Fruit fly (Drosophila melanogaster) whole organism, pupa: ENCODE measurements around the gene prt.

Experiments used
- CG10348 ChIP-seq: fragments of 200-800 bp; sonication (Bioruptor generic); IDR thresholded peaks from 2 replicates; pipeline ENCODE4 v1.3.6; 2022; ENCODE audit warnings: missing biosample characterization, missing genetic modification characterization
- CG12605 ChIP-seq: fragments of 200-800 bp; sonication (Bioruptor generic); IDR thresholded peaks from 2 replicates; pipeline ENCODE4 v1.3.6; 2022; ENCODE audit warnings: missing biosample characterization, missing genetic modification characterization
- CG13204 ChIP-seq: fragments of 200-800 bp; sonication (Bioruptor generic); optimal IDR thresholded peaks from 2 replicates; lab custom pipeline; 2018; ENCODE audit warnings: missing biosample characterization, mild to moderate bottlenecking, missing genetic modification characterization, moderate library complexity
- CG14655 ChIP-seq: fragments of 200-800 bp; sonication (Bioruptor generic); optimal IDR thresholded peaks from 3 replicates; lab custom pipeline; 2017; ENCODE audit warnings: mild to moderate bottlenecking, missing biosample characterization, missing genetic modification reagents, missing genetic modification characterization
- CG15710 ChIP-seq: fragments of 200-800 bp; sonication (Bioruptor generic); optimal IDR thresholded peaks from 2 replicates; lab custom pipeline; 2018; ENCODE audit warnings: missing biosample characterization, mild to moderate bottlenecking, missing genetic modification characterization, moderate library complexity
- CG17806 ChIP-seq: fragments of 200-800 bp; sonication (Bioruptor generic); optimal IDR thresholded peaks from 2 replicates; lab custom pipeline; 2018; ENCODE audit warnings: missing biosample characterization, mild to moderate bottlenecking, missing genetic modification characterization, moderate library complexity
- CG32121 ChIP-seq: fragments of 200-800 bp; sonication (Bioruptor generic); IDR thresholded peaks from 2 replicates; pipeline ENCODE4 v1.3.6; 2022; ENCODE audit warnings: missing biosample characterization, missing genetic modification characterization
- CG34367 ChIP-seq: fragments of 200-800 bp; sonication (Bioruptor generic); optimal IDR thresholded peaks from 2 replicates; lab custom pipeline; 2018; ENCODE audit warnings: missing biosample characterization, mild to moderate bottlenecking, missing genetic modification characterization
- CG4496 ChIP-seq: fragments of 200-800 bp; sonication (Bioruptor generic); IDR thresholded peaks from 3 replicates; pipeline ENCODE4 v1.3.6; 2022; ENCODE audit warnings: missing biosample characterization, missing genetic modification characterization
- CG8159 ChIP-seq: fragments of 200-800 bp; sonication (Bioruptor generic); optimal IDR thresholded peaks from 3 replicates; lab custom pipeline; 2018; ENCODE audit warnings: missing biosample characterization, mild to moderate bottlenecking, missing genetic modification characterization, moderate library complexity
- CG8301 ChIP-seq: fragments of 200-800 bp; sonication (Bioruptor generic); optimal IDR thresholded peaks from 2 replicates; lab custom pipeline; 2018; ENCODE audit warnings: missing biosample characterization, mild to moderate bottlenecking, missing genetic modification characterization
- CG9948 ChIP-seq: fragments of 200-800 bp; sonication (Bioruptor generic); optimal IDR thresholded peaks from 2 replicates; lab custom pipeline; 2018; ENCODE audit warnings: missing biosample characterization, mild to moderate bottlenecking, missing genetic modification characterization, moderate library complexity
- D1 ChIP-seq: fragments of 200-800 bp; sonication (Bioruptor generic); optimal IDR thresholded peaks from 2 replicates; lab custom pipeline; 2018; ENCODE audit warnings: missing biosample characterization, mild to moderate bottlenecking, missing genetic modification characterization, moderate library complexity
- EcR ChIP-seq: fragments of 200-800 bp; sonication (Bioruptor generic); optimal IDR thresholded peaks from 3 replicates; lab custom pipeline; 2019; ENCODE audit warnings: missing biosample characterization, missing genetic modification characterization, mild to moderate bottlenecking, moderate library complexity, missing genetic modification reagents
- Ets98B ChIP-seq: fragments of 200-800 bp; sonication (Bioruptor generic); IDR thresholded peaks from 2 replicates; pipeline ENCODE4 v1.3.6; 2022; ENCODE audit warnings: missing biosample characterization, missing genetic modification characterization
- Pif1A ChIP-seq: fragments of 200-800 bp; sonication (Bioruptor generic); optimal IDR thresholded peaks from 3 replicates; lab custom pipeline; 2016; ENCODE audit warnings: missing biosample characterization, missing genetic modification characterization
- Pif1B ChIP-seq: fragments of 200-800 bp; sonication (Bioruptor generic); optimal IDR thresholded peaks from 3 replicates; lab custom pipeline; 2016; ENCODE audit warnings: missing biosample characterization, missing genetic modification characterization
- Snoo ChIP-seq: fragments of 200-800 bp; sonication (Bioruptor generic); optimal IDR thresholded peaks from 3 replicates; lab custom pipeline; 2017; ENCODE audit warnings: missing biosample characterization, mild to moderate bottlenecking, missing genetic modification characterization, inconsistent platforms
- fd96Ca ChIP-seq: fragments of 200-800 bp; sonication (Bioruptor generic); IDR thresholded peaks from 3 replicates; pipeline ENCODE4 v1.3.6; 2022; ENCODE audit warnings: missing biosample characterization, missing genetic modification characterization
- gl ChIP-seq: fragments of 200-800 bp; sonication (Bioruptor generic); optimal IDR thresholded peaks from 2 replicates; lab custom pipeline; 2018; ENCODE audit warnings: missing biosample characterization, mild to moderate bottlenecking, missing genetic modification characterization
- rn ChIP-seq: fragments of 200-800 bp; sonication (Bioruptor generic); IDR thresholded peaks from 2 replicates; pipeline ENCODE4 v1.3.6; 2022; ENCODE audit warnings: missing biosample characterization, missing genetic modification characterization

Gene prt

DNA sequence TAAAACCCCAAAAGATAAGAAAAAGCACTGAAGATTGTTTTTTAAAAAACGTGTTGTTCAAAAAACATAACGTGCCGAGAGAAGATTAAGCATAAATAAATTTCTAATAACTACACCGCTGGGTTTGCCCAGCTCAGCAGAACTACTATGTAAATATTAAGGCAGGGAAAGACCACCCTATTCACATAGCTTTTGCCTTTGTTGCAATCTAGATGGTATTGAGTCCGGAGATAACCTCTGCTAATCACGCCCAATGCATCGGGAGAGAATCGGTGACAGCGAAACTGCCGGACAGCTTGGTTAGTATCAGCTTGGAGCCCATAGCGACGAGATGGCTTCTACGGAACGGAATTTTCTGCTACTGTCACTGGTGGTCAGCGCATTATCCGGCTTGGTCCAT, 12.9 kb downstream of the prt start, which contains the start of gene SPE:
Gene SPE, plus strand, starts transcription at position 301 of the 400 bp plus-strand sequence.
- no peak for TF ChIP-seq CG14655 (GFP tag; lab: Kevin White, UChicago)
- no peak for TF ChIP-seq CG10348 (GFP tag; lab: Robert Waterston, UW)
- no peak for TF ChIP-seq CG34367 (tag; lab: Kevin White, UChicago)
- no peak for TF ChIP-seq CG8159 (tag; lab: Kevin White, UChicago)
- TF ChIP-seq D1 = no peak
- TF ChIP-seq gl (tag; lab: Kevin White, UChicago) = no peak
- TF ChIP-seq CG15710 (tag; lab: Kevin White, UChicago) = no peak
- no peak for TF ChIP-seq Ets98B (GFP tag; lab: Robert Waterston, UW)

DNA sequence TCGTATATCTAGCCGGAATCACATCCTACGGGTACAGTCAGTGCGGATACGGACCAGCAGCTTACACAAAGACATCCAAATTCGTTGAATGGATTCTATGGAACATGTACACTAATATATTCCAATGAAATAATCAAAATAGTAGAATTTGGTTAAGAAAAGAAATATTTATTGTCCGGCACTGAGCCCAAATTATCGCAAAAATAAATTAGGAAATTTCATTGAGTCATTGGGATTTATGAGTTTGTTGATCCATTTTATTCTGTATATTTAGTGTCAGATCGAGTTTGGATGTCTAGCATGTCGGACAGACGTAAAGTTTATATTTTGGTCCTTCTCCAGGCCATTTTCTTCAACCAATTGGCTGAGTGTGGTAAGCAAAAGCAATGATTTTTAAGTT, 15.1 kb downstream of the prt start, which contains the start of gene CG18754:
Gene CG18754, plus strand, starts transcription at position 301 of the 400 bp plus-strand sequence.
- TF ChIP-seq Snoo (tag; lab: Kevin White, UChicago) = no peak

DNA sequence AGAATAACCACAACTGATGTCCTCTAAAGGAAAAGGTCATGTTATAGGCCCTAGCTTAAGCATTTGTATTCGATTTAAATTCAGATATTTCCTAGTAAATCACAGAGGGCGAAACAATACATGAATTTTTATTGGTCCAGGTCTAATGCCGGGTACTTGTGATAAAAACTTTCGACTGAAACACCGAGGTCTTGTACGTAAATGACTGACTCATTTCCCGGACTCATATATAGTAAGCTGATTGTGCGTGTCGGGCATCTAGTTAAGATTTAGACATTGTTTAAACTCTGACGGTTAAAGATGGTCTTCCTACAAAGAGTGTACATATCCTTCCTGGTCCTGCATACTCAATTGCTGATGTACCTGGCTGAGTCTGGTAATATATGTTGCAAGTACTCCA, 16.6 kb downstream of the prt start, which contains the start of gene CG16710:
Gene CG16710, plus strand, starts transcription at position 301 of the 400 bp plus-strand sequence.
- no peak for TF ChIP-seq CG17806 (tag; lab: Kevin White, UChicago)
- TF ChIP-seq Pif1A = no peak
- TF ChIP-seq Snoo (tag; lab: Kevin White, UChicago) = no peak
- no peak for TF ChIP-seq CG10348 (GFP tag; lab: Robert Waterston, UW)
- TF ChIP-seq D1 = no peak
- no peak for TF ChIP-seq Pif1B (GFP tag; lab: Kevin White, UChicago)
- no peak for TF ChIP-seq CG32121
- no peak for TF ChIP-seq CG4496 (GFP tag; lab: Robert Waterston, UW)
- no peak for TF ChIP-seq fd96Ca

DNA sequence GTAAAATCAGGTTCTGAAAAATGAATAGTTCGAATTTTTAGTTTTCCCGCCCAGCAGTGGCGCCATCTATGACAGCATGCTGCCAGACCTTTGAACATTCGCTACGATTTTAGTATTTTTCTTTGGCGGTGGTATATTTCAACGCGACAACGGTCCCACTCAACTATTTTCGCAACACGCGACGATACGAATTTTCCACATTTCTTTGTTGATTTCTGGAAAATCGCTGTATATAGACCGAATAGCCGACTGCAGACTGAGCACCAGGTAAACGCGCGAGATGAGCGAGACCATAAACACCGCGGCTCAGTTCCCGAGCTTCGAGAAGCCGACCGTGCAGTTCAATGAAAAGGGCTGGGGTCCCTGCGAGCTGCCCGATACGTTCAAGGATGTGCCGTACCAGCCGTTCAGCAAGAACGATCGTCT, 18.9 kb downstream of the prt start, which contains the start of gene eIF3d1:
Gene eIF3d1, plus strand, starts transcription at position 129 of the 426 bp plus-strand sequence.
- TF ChIP-seq Snoo (tag; lab: Kevin White, UChicago) = no peak
- TF ChIP-seq CG8301 = no peak
- no peak for TF ChIP-seq D1
- no peak for TF ChIP-seq CG10348 (GFP tag; lab: Robert Waterston, UW)
- no peak for TF ChIP-seq Pif1A
- no peak for TF ChIP-seq Pif1B (GFP tag; lab: Kevin White, UChicago)
- no peak for TF ChIP-seq EcR
- no peak for TF ChIP-seq CG9948 (tag; lab: Kevin White, UChicago)
- TF ChIP-seq CG34367 (tag; lab: Kevin White, UChicago) = no peak
- TF ChIP-seq CG4496 (GFP tag; lab: Robert Waterston, UW) = no peak

DNA sequence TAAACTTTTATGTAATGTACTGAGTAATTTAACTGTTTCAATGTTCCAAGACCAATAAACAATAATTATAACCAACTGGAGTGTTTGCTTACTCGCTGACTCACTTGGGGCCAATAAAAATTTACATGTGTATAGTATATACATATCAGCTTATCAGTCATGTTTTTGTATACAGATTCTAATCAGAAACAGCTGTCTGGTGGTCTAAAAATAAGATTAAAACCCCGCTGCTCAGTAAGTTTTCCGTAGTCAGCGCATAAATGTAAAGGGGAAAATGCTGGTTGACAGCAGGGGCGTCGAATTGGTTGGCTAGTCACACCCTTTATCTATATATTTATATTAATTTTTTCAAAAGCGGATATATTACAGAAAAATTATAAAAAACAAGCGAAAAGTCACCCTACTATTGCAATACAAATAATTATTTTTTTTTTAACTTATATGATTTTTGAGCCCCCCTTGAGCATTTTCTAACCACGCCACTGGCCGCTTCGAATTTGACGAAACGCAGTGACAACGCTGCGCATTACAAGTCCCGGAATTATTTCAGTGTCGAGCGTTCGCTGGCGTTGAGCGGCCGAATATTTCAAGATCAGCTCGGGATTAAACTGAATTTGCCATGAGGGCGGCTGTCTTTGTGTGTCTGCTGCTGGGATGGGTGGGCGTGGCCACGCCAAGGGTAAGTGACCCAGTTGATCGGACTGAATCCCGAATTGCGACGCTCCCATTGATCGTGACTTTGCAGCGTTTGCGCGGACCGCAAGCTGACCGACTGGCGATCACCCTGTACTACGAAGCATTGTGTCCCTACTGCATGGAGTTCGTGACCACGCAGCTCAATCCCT, 20.3 kb downstream of the prt start, which contains the start of gene GILT2:
Gene GILT2, plus strand, starts transcription at position 547 of the 845 bp plus-strand sequence.
- TF ChIP-seq Snoo (tag; lab: Kevin White, UChicago) (peak; percentile 87), CG13204 (GFP tag; lab: Kevin White, UChicago) (no peak), CG8301 (no peak), Pif1A (no peak), CG15710 (tag; lab: Kevin White, UChicago) (peak; percentile 69), rn (GFP tag; lab: Robert Waterston, UW) (peak; percentile 40; the same call in 1 of the 2 replicates), CG9948 (tag; lab: Kevin White, UChicago) (peak; percentile 56), CG10348 (GFP tag; lab: Robert Waterston, UW) (0 out of 2 replicates have a peak, but pooled peaks have one; percentile 24), EcR (no peak), CG14655 (GFP tag; lab: Kevin White, UChicago) (no peak), Pif1B (GFP tag; lab: Kevin White, UChicago) (peak; percentile 76), CG32121 (peak; percentile 65), gl (tag; lab: Kevin White, UChicago) (no peak), Ets98B (GFP tag; lab: Robert Waterston, UW) (peak; percentile 77), CG34367 (tag; lab: Kevin White, UChicago) (peak; percentile 36), CG12605 (GFP tag; lab: Robert Waterston, UW) (peak; percentile 58), D1 (no peak), CG4496 (GFP tag; lab: Robert Waterston, UW) (0 out of 3 replicates have a peak, but pooled peaks have one; percentile 54), fd96Ca (peak; percentile 72), CG17806 (tag; lab: Kevin White, UChicago) (peak; percentile 64), CG8159 (tag; lab: Kevin White, UChicago) (peak; percentile 73)

DNA sequence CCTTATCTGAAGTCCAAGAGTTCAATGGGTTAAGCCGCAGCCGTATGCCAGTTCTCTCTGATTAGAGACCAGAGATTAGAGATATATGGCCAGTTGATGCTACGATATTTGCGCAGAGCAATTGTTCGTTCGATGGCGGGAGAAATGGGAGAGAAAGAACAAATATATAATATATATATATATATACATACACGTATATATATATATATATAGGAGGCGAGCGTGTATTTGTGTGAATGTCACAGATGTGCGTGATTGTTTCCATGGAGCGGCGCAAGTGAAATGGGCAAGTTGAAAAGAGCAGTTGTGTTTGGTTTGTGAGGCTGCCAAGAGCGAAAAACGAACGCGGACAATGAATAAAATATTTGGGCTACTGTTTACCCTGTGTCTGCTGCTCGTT, 21.8 kb downstream of the prt start, which contains the start of gene GILT3:
Gene GILT3, plus strand, starts transcription at position 301 of the 400 bp plus-strand sequence.
- TF ChIP-seq CG34367 (tag; lab: Kevin White, UChicago) (no peak), CG13204 (GFP tag; lab: Kevin White, UChicago) (no peak), CG8159 (tag; lab: Kevin White, UChicago) (no peak), CG17806 (tag; lab: Kevin White, UChicago) (no peak)
